Worm (Caenorhabditis elegans): ENCODE results near the gene oac-3.

DNA sequence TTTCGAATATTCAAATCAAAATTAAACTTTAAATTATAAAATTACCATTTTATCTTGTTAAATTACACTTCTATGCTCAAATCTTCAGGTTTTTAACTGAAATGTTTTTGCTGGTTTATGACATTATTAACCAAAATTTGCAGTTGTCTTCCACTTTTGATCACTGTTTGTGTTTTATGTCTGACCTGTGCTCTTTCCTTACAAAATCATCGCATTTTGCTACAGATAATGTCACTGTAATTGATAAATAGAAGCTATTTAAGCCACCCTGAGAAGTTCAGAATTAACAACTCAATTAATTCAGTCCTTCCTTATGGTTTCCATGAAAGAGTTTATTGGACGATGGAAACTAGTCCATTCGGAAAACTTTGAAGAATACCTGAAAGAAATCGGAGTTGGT, 8.8 kb upstream of the oac-3 start, which contains the start of gene lbp-8:
- TF ChIP-seq rpc-1 (optimal IDR thresholded peaks at IDR 0.05) (no peak), rpc-1 (tag; optimal IDR thresholded peaks at IDR 0.05) (no peak), Y53F4B.3 (GFP tag; IDR thresholded peaks at IDR 0.05) (no peak), bed-2 (GFP tag; IDR thresholded peaks at IDR 0.05) (no peak), unc-62 (GFP tag; optimal IDR thresholded peaks at IDR 0.05) (no peak), lin-26 (GFP tag; IDR thresholded peaks at IDR 0.05) (no peak), attf-3 (GFP tag; conservative IDR thresholded peaks at IDR 0.05) (no peak), snpc-4 (GFP tag; optimal IDR thresholded peaks at IDR 0.05) (no peak), snpc-4 (tag; optimal IDR thresholded peaks at IDR 0.05) (no peak), B0035.1 (tag; optimal IDR thresholded peaks at IDR 0.05) (no peak), lsy-27 (tag; optimal IDR thresholded peaks at IDR 0.05; ENCODE audit: borderline replicate concordance, insufficient read depth) (no peak)

Data from whole organism, young adult.